Worm (Caenorhabditis elegans): ENCODE measurements around the gene cul-6.

cul-6 gene

DNA sequence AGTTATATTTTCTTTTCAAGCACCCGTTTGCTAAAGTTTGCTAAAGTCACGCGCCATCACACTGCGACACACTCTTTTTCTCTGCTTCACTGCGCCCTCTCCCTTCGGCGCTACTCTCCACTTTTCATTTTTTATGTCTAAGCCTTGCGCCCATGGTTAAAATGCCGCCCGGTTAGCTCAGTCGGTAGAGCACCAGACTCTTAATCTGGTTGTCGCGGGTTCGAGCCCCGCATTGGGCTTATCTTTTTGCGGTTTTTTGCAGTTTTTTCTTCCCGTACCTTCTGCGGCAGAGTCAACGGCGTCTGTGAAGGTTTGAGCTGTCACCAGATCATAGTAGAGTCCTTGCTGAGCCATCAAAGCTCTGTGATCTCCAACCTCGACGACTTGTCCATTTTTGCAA is 4.3 kb upstream of the cul-6 start (continued):
- TF ChIP-seq nhr-11 (tag; optimal IDR thresholded peaks at IDR 0.05), result no peak
- TF ChIP-seq sem-4 (tag; optimal IDR thresholded peaks at IDR 0.05), result no peak
- TF ChIP-seq C34F6.9 (tag; optimal IDR thresholded peaks at IDR 0.05), result peak; percentile 77
- peak; percentile 70 for TF ChIP-seq sma-9 (GFP tag; optimal IDR thresholded peaks at IDR 0.05)
- no peak for TF ChIP-seq sma-9 (tag; optimal IDR thresholded peaks at IDR 0.05)
- TF ChIP-seq snpc-4 (tag; optimal IDR thresholded peaks at IDR 0.05), result no peak
- peak; percentile 38 for TF ChIP-seq lin-13 (GFP tag; optimal IDR thresholded peaks at IDR 0.05)
- peak; percentile 45 for TF ChIP-seq mab-5 (tag; optimal IDR thresholded peaks at IDR 0.05)
- TF ChIP-seq sma-3 (GFP tag; optimal IDR thresholded peaks at IDR 0.05), result peak; percentile 59
- TF ChIP-seq ztf-1 (GFP tag; conservative IDR thresholded peaks at IDR 0.05), result no peak
- TF ChIP-seq crh-2 (tag; optimal IDR thresholded peaks at IDR 0.05), result peak; percentile 57
- TF ChIP-seq mdl-1 (tag; optimal IDR thresholded peaks at IDR 0.05), result peak in 1 of 2 experiments; percentile 52
- TF ChIP-seq gmeb-1 (tag; optimal IDR thresholded peaks at IDR 0.05), result peak; percentile 68
- TF ChIP-seq F13H6.1 (tag; optimal IDR thresholded peaks at IDR 0.05), result peak; percentile 66
- TF ChIP-seq lin-11 (tag; optimal IDR thresholded peaks at IDR 0.05), result peak; percentile 72
- peak; percentile 81 for TF ChIP-seq nhr-129 (tag; optimal IDR thresholded peaks at IDR 0.05)
- TF ChIP-seq peb-1 (tag; optimal IDR thresholded peaks at IDR 0.05), result no peak
- TF ChIP-seq nhr-21 (tag; optimal IDR thresholded peaks at IDR 0.05), result peak; percentile 32
- TF ChIP-seq skn-1 (tag; optimal IDR thresholded peaks at IDR 0.05), result no peak
- no peak for TF ChIP-seq ceh-82 (tag; optimal IDR thresholded peaks at IDR 0.05)

- TF ChIP-seq elt-3 (tag; optimal IDR thresholded peaks at IDR 0.05), result no peak
- TF ChIP-seq sma-3 (GFP tag; optimal IDR thresholded peaks at IDR 0.05), result no peak
- TF ChIP-seq mbf-1 (tag; optimal IDR thresholded peaks at IDR 0.05), result no peak
- no peak for TF ChIP-seq mdl-1 (tag; optimal IDR thresholded peaks at IDR 0.05)
- no peak for TF ChIP-seq snpc-4 (tag; optimal IDR thresholded peaks at IDR 0.05)
- TF ChIP-seq ceh-16 (tag; optimal IDR thresholded peaks at IDR 0.05), result no peak
- TF ChIP-seq nhr-77 (tag; optimal IDR thresholded peaks at IDR 0.05), result no peak
- no peak for TF ChIP-seq nhr-237 (tag; optimal IDR thresholded peaks at IDR 0.05)
- TF ChIP-seq crh-2 (tag; optimal IDR thresholded peaks at IDR 0.05), result no peak
- TF ChIP-seq lin-13 (GFP tag; optimal IDR thresholded peaks at IDR 0.05), result no peak
- TF ChIP-seq R02D3.7 (tag; optimal IDR thresholded peaks at IDR 0.05), result no peak
- TF ChIP-seq F13H6.1 (tag; optimal IDR thresholded peaks at IDR 0.05), result no peak
- TF ChIP-seq unc-39 (tag; optimal IDR thresholded peaks at IDR 0.05), result no peak
- TF ChIP-seq nhr-129 (tag; optimal IDR thresholded peaks at IDR 0.05), result no peak
- TF ChIP-seq C34F6.9 (tag; optimal IDR thresholded peaks at IDR 0.05), result no peak
- TF ChIP-seq unc-62 (GFP tag; optimal IDR thresholded peaks at IDR 0.05), result no peak
- TF ChIP-seq ZK546.5 (tag; optimal IDR thresholded peaks at IDR 0.05), result no peak
- TF ChIP-seq fos-1 (tag; optimal IDR thresholded peaks at IDR 0.05), result no peak
- TF ChIP-seq nhr-12 (tag; optimal IDR thresholded peaks at IDR 0.05), result no peak
These were observed 4.3 kb downstream of the cul-6 start, which contains the start of gene K08E7.8 for ce11 chrIV:12585966-12586365. TSS of gene K08E7.8 (minus strand) at chrIV:12586066.

ce11 chrIV:12584146-12584545 is 6.1 kb downstream of the cul-6 start:
- TF ChIP-seq unc-62 (GFP tag; optimal IDR thresholded peaks at IDR 0.05) (no peak), snpc-4 (tag; optimal IDR thresholded peaks at IDR 0.05) (peak; percentile 47), nhr-129 (tag; optimal IDR thresholded peaks at IDR 0.05) (peak; percentile 21), unc-55 (GFP tag; optimal IDR thresholded peaks at IDR 0.05) (peak; percentile 42), nhr-77 (tag; optimal IDR thresholded peaks at IDR 0.05) (no peak), nhr-10 (tag; optimal IDR thresholded peaks at IDR 0.05) (no peak), ZK546.5 (tag; optimal IDR thresholded peaks at IDR 0.05) (no peak), lin-13 (GFP tag; optimal IDR thresholded peaks at IDR 0.05) (peak; percentile 6), egl-27 (tag; optimal IDR thresholded peaks at IDR 0.05) (no peak), ztf-4 (tag; optimal IDR thresholded peaks at IDR 0.05) (no peak), lsy-2 (tag; optimal IDR thresholded peaks at IDR 0.05) (no peak), crh-2 (tag; optimal IDR thresholded peaks at IDR 0.05) (peak; percentile 25), skn-1 (tag; optimal IDR thresholded peaks at IDR 0.05) (no peak), zag-1 (tag; optimal IDR thresholded peaks at IDR 0.05) (peak; percentile 43), peb-1 (tag; optimal IDR thresholded peaks at IDR 0.05) (no peak), sem-4 (tag; optimal IDR thresholded peaks at IDR 0.05) (no peak), F13H6.1 (tag; optimal IDR thresholded peaks at IDR 0.05) (peak; percentile 20), C34F6.9 (tag; optimal IDR thresholded peaks at IDR 0.05) (peak; percentile 74), mdl-1 (tag; optimal IDR thresholded peaks at IDR 0.05) (peak in 1 of 2 experiments; percentile 45), Y55F3AM.14 (GFP tag; optimal IDR thresholded peaks at IDR 0.05) (no peak), nhr-237 (tag; optimal IDR thresholded peaks at IDR 0.05) (no peak), sma-9 (GFP tag; optimal IDR thresholded peaks at IDR 0.05) (no peak), sma-9 (tag; optimal IDR thresholded peaks at IDR 0.05) (no peak), elt-3 (tag; optimal IDR thresholded peaks at IDR 0.05) (no peak), nhr-23 (tag; optimal IDR thresholded peaks at IDR 0.05) (no peak), R02D3.7 (tag; optimal IDR thresholded peaks at IDR 0.05) (no peak)
